Fruit fly (Drosophila melanogaster) whole organism: ENCODE measurements around the gene Btk.

Experiments
- CG8478 ChIP-seq: fragments of >200 bp; optimal IDR thresholded peaks from 2 replicates; lab custom pipeline; 2018; ENCODE audit warnings: inconsistent platforms
- Dll ChIP-seq: fragments of >200 bp; optimal IDR thresholded peaks from 2 replicates; lab custom pipeline; 2017
- EcR ChIP-seq, 2 experiments: fragments of >200 bp; optimal IDR thresholded peaks; 2 replicates each; lab custom pipeline; 2017; ENCODE audit warnings: missing biosample characterization in 2 of 2, missing genetic modification characterization in 2 of 2, missing genetic modification reagents in 2 of 2
- pan ChIP-seq: fragments of >200 bp; optimal IDR thresholded peaks from 2 replicates; lab custom pipeline; 2017
- psq ChIP-seq: fragments of >200 bp; optimal IDR thresholded peaks from 2 replicates; lab custom pipeline; 2017
- usp ChIP-seq: fragments of >200 bp; optimal IDR thresholded peaks from 2 replicates; lab custom pipeline; 2017; ENCODE audit warnings: missing biosample characterization, missing genetic modification characterization, mixed read lengths

dm6 chr2L:8257401-8258266, 43.2 kb downstream of the Btk start, which contains the start of gene CG8086:
- TF ChIP-seq psq (lab: Kevin White, UChicago) = no peak
- TF ChIP-seq CG8478 (lab: Kevin White, UChicago) = no peak
- TF ChIP-seq usp (GFP tag; lab: Kevin White, UChicago) = no peak
- no peak for TF ChIP-seq EcR (GFP tag; optimal IDR thresholded peaks at IDR 0.05; lab: Kevin White, UChicago)
- no peak for TF ChIP-seq pan (lab: Kevin White, UChicago)
- TF ChIP-seq Dll (lab: Kevin White, UChicago) = no peak
